Worm (Caenorhabditis elegans): ENCODE data around the gene Y38H8A.12.
"Not testable (repeated sequence)": the region's sequence is repeated elsewhere in the genome, so short reads cannot be mapped to it uniquely, and the experiment has no call there.

DNA sequence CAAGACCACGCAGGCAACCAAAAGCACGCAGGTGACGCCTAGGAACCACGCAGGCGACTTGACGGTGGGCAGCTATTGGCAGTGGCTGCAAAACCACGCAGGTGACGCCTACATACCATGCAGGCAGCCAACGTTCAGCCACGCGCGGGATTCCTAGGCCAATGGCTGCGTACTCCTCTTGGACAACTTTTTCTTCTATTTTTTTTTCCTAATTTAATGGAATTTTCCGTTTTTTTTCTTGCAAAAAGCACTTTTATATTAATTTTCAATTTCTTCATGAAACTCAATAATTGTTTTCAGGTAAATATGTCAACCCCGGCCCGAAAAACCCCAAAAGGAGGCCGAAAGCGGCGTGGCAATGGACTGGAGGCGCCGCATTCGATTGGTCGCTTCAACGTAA lies 5.6 kb downstream of the Y38H8A.12 start, which contains the start of gene Y38H8A.7:
- TF ChIP-seq unc-62 (GFP tag; optimal IDR thresholded peaks at IDR 0.05); ceh-40 (GFP tag; IDR thresholded peaks at IDR 0.05); hmg-20 (GFP tag; IDR thresholded peaks at IDR 0.05); ccch-3 (GFP tag; optimal IDR thresholded peaks at IDR 0.05): not testable (repeated sequence)

All from whole organism, young adult.